Worm (Caenorhabditis elegans) whole organism, young adult: Measurements from ENCODE around the gene ZC477.2.

ENCODE experiments used
- B0035.1 ChIP-seq: sonication (generic microtip); optimal IDR thresholded peaks from 2 replicates; lab custom pipeline; 2016; ENCODE audit warnings: missing genetic modification characterization, mild to moderate bottlenecking, missing compliant biosample characterization, missing genotype, missing genetic modification reagents
- B0336.3 ChIP-seq: fragments of 200-800 bp; sonication (Bioruptor generic); IDR thresholded peaks from 2 replicates; pipeline ENCODE4 v1.3.6; 2022; ENCODE audit warnings: missing genetic modification characterization, missing compliant biosample characterization
- F22D6.2 ChIP-seq: sonication (generic microtip); optimal IDR thresholded peaks from 2 replicates; lab custom pipeline; 2016; ENCODE audit warnings: mild to moderate bottlenecking, missing genetic modification characterization, missing compliant biosample characterization
- F23B12.7 ChIP-seq: sonication (generic microtip); optimal IDR thresholded peaks from 2 replicates; lab custom pipeline; 2017; ENCODE audit warnings: missing genetic modification characterization, mild to moderate bottlenecking, missing compliant biosample characterization, antibody characterized with exemption, moderate library complexity; ENCODE audit not compliant: insufficient read depth
- F57C9.4 ChIP-seq: sonication (generic microtip); optimal IDR thresholded peaks from 2 replicates; lab custom pipeline; 2017; ENCODE audit warnings: mild to moderate bottlenecking, missing genetic modification characterization, missing compliant biosample characterization
- K11D2.4 ChIP-seq: fragments of 200-800 bp; sonication (Bioruptor generic); IDR thresholded peaks from 2 replicates; pipeline ENCODE4 v1.3.6; 2022; ENCODE audit warnings: missing genetic modification reagents, missing genetic modification characterization, missing compliant biosample characterization
- Y53G8AR.9 ChIP-seq: fragments of 200-800 bp; sonication (Bioruptor generic); conservative IDR thresholded peaks from 2 replicates; pipeline ENCODE4 v1.3.6; 2022; ENCODE audit warnings: missing genetic modification reagents, missing genetic modification characterization, missing compliant biosample characterization
- ZK185.1 ChIP-seq: sonication (generic microtip); optimal IDR thresholded peaks from 2 replicates; lab custom pipeline; 2016; ENCODE audit warnings: mild to moderate bottlenecking, missing genetic modification characterization, missing compliant biosample characterization; ENCODE audit not compliant: poor library complexity, severe bottlenecking
- aptf-3 ChIP-seq: fragments of 200-800 bp; sonication (Bioruptor generic); IDR thresholded peaks from 2 replicates; pipeline ENCODE4 v1.3.6; 2022; ENCODE audit warnings: missing genetic modification characterization, missing compliant biosample characterization
- atf-7 ChIP-seq: sonication (generic microtip); optimal IDR thresholded peaks from 2 replicates; lab custom pipeline; 2017; ENCODE audit warnings: mild to moderate bottlenecking, missing genetic modification characterization, missing compliant biosample characterization
- athp-1 ChIP-seq: sonication (generic microtip); optimal IDR thresholded peaks from 2 replicates; lab custom pipeline; 2017; ENCODE audit warnings: mild to moderate bottlenecking, missing genetic modification characterization, missing compliant biosample characterization
- attf-3 ChIP-seq: fragments of 200-800 bp; sonication (Bioruptor generic); conservative IDR thresholded peaks from 2 replicates; pipeline ENCODE4 v1.3.6; 2022; ENCODE audit warnings: missing genetic modification reagents, missing genetic modification characterization, missing compliant biosample characterization
- attf-5 ChIP-seq: fragments of 200-800 bp; sonication (Bioruptor generic); optimal IDR thresholded peaks from 2 replicates; lab custom pipeline; 2018; ENCODE audit warnings: mild to moderate bottlenecking, missing genetic modification characterization, missing compliant biosample characterization
- bed-1 ChIP-seq: fragments of 200-800 bp; sonication (Bioruptor generic); IDR thresholded peaks from 2 replicates; pipeline ENCODE4 v1.3.6; 2022; ENCODE audit warnings: missing genetic modification reagents, missing genetic modification characterization, missing compliant biosample characterization
- ceh-27 ChIP-seq: fragments of 200-800 bp; sonication (Bioruptor generic); optimal IDR thresholded peaks from 2 replicates; lab custom pipeline; 2018; ENCODE audit warnings: mild to moderate bottlenecking, missing genetic modification characterization, moderate library complexity, missing compliant biosample characterization
- ceh-40 ChIP-seq: fragments of 200-800 bp; sonication (Bioruptor generic); IDR thresholded peaks from 2 replicates; pipeline ENCODE4 v1.3.6; 2022; ENCODE audit warnings: missing genetic modification characterization, missing compliant biosample characterization
- ceh-91 ChIP-seq: fragments of 200-800 bp; sonication (Bioruptor generic); IDR thresholded peaks from 2 replicates; pipeline ENCODE4 v1.3.6; 2022; ENCODE audit warnings: missing genetic modification reagents, missing genetic modification characterization, missing compliant biosample characterization
- chd-7 ChIP-seq: sonication (generic microtip); optimal IDR thresholded peaks from 2 replicates; lab custom pipeline; 2016; ENCODE audit warnings: mild to moderate bottlenecking, missing genetic modification characterization, moderate library complexity, missing compliant biosample characterization
- dpff-1 ChIP-seq: sonication (generic microtip); optimal IDR thresholded peaks from 2 replicates; lab custom pipeline; 2017; ENCODE audit warnings: mild to moderate bottlenecking, missing genetic modification characterization, missing compliant biosample characterization
- dpl-1 ChIP-seq: fragments of 150-350 bp; optimal IDR thresholded peaks from 2 replicates; lab custom pipeline; 2014; ENCODE audit warnings: missing biosample characterization, missing genetic modification reagents, missing genetic modification characterization
- efl-1 ChIP-seq: fragments of 150-350 bp; optimal IDR thresholded peaks from 2 replicates; lab custom pipeline; 2014; ENCODE audit warnings: missing biosample characterization, missing genetic modification reagents, missing genetic modification characterization
- egl-18 ChIP-seq: fragments of 200-800 bp; sonication (Bioruptor generic); IDR thresholded peaks from 2 replicates; pipeline ENCODE4 v1.3.6; 2022; ENCODE audit warnings: missing genetic modification reagents, missing genetic modification characterization, missing compliant biosample characterization
- ekl-4 ChIP-seq: fragments of 200-800 bp; sonication (Bioruptor generic); IDR thresholded peaks from 2 replicates; pipeline ENCODE4 v1.3.6; 2022; ENCODE audit warnings: missing genetic modification reagents, missing genetic modification characterization, missing compliant biosample characterization
- fkh-3 ChIP-seq: sonication (generic microtip); optimal IDR thresholded peaks from 2 replicates; lab custom pipeline; 2016; ENCODE audit warnings: mild to moderate bottlenecking, missing genetic modification characterization, missing compliant biosample characterization
- gei-17 ChIP-seq: fragments of 200-800 bp; sonication (Bioruptor generic); optimal IDR thresholded peaks from 2 replicates; lab custom pipeline; 2018; ENCODE audit warnings: mild to moderate bottlenecking, missing genetic modification characterization, missing compliant biosample characterization
- hrde-1 ChIP-seq: sonication (generic microtip); optimal IDR thresholded peaks from 2 replicates; lab custom pipeline; 2016; ENCODE audit warnings: missing genetic modification characterization, mild to moderate bottlenecking, missing compliant biosample characterization, moderate library complexity, missing genotype, missing genetic modification reagents, borderline replicate concordance
- lag-1 ChIP-seq: fragments of 200-800 bp; sonication (Bioruptor generic); IDR thresholded peaks from 2 replicates; pipeline ENCODE4 v1.3.6; 2022; ENCODE audit warnings: missing genetic modification reagents, missing genetic modification characterization, missing compliant biosample characterization
- let-607 ChIP-seq, 2 experiments: fragments of 200-800 bp in 1 of 2; sonication (Bioruptor generic) in 1 of 2; sonication (generic microtip) in 1 of 2; optimal IDR thresholded peaks; 2 replicates each; lab custom pipeline; 2016 to 2018; ENCODE audit warnings: mild to moderate bottlenecking in 2 of 2, missing compliant biosample characterization in 2 of 2, missing genetic modification characterization in 2 of 2, moderate library complexity in 2 of 2, missing genotype in 1 of 2
- lin-26 ChIP-seq: fragments of 200-800 bp; sonication (Bioruptor generic); IDR thresholded peaks from 2 replicates; pipeline ENCODE4 v1.3.6; 2022; ENCODE audit warnings: missing genetic modification reagents, missing genetic modification characterization, missing compliant biosample characterization
- lin-40 ChIP-seq: sonication (generic microtip); optimal IDR thresholded peaks from 2 replicates; lab custom pipeline; 2016; ENCODE audit warnings: missing genetic modification characterization, mild to moderate bottlenecking, missing compliant biosample characterization, missing genotype, missing genetic modification reagents
- lin-54 ChIP-seq: fragments of 200-800 bp; sonication (Bioruptor generic); optimal IDR thresholded peaks from 2 replicates; lab custom pipeline; 2018; ENCODE audit warnings: mild to moderate bottlenecking, missing genetic modification characterization, missing compliant biosample characterization
- madf-10 ChIP-seq: sonication (generic microtip); optimal IDR thresholded peaks from 2 replicates; lab custom pipeline; 2016; ENCODE audit warnings: mild to moderate bottlenecking, missing genetic modification characterization, missing compliant biosample characterization
- madf-6 ChIP-seq: fragments of 200-800 bp; sonication (Bioruptor generic); IDR thresholded peaks from 2 replicates; pipeline ENCODE4 v1.3.6; 2022; ENCODE audit warnings: missing genetic modification reagents, missing genetic modification characterization, missing compliant biosample characterization
- mcd-1 ChIP-seq: fragments of 200-800 bp; sonication (Bioruptor generic); IDR thresholded peaks from 2 replicates; pipeline ENCODE4 v1.3.6; 2022; ENCODE audit warnings: missing genetic modification reagents, missing genetic modification characterization, missing compliant biosample characterization
- mes-4 ChIP-seq: sonication (generic microtip); optimal IDR thresholded peaks from 2 replicates; lab custom pipeline; 2016; ENCODE audit warnings: missing genotype, missing genetic modification characterization, missing compliant biosample characterization
- nfyb-1 ChIP-seq: fragments of 200-800 bp; sonication (Bioruptor generic); IDR thresholded peaks from 2 replicates; pipeline ENCODE4 v1.3.6; 2022; ENCODE audit warnings: missing genetic modification reagents, missing genetic modification characterization, missing compliant biosample characterization
- nhr-90 ChIP-seq: sonication (generic microtip); optimal IDR thresholded peaks from 2 replicates; lab custom pipeline; 2016; ENCODE audit warnings: missing genotype, mild to moderate bottlenecking, missing genetic modification characterization, missing compliant biosample characterization
- pbrm-1 ChIP-seq: fragments of 200-800 bp; sonication (Bioruptor generic); IDR thresholded peaks from 2 replicates; pipeline ENCODE4 v1.3.6; 2022; ENCODE audit warnings: missing genetic modification reagents, missing genetic modification characterization, missing compliant biosample characterization
- pha-4 ChIP-seq: fragments of 150-350 bp; sonication (generic microtip); optimal IDR thresholded peaks from 2 replicates; lab custom pipeline; 2014; ENCODE audit warnings: missing biosample characterization, missing genetic modification reagents, missing genetic modification characterization
- sdz-38 ChIP-seq: sonication (generic microtip); optimal IDR thresholded peaks from 2 replicates; lab custom pipeline; 2016; ENCODE audit warnings: missing genotype, missing genetic modification characterization, missing compliant biosample characterization
- snpc-3.4 ChIP-seq: sonication (generic microtip); optimal IDR thresholded peaks from 2 replicates; lab custom pipeline; 2017; ENCODE audit warnings: missing genetic modification characterization, mild to moderate bottlenecking, missing compliant biosample characterization, antibody characterized with exemption, moderate library complexity, missing genotype, missing genetic modification reagents
- somi-1 ChIP-seq: fragments of 200-800 bp; sonication (Bioruptor generic); optimal IDR thresholded peaks from 2 replicates; lab custom pipeline; 2018; ENCODE audit warnings: mild to moderate bottlenecking, missing genetic modification characterization, missing compliant biosample characterization
- tbp1 ChIP-seq: fragments of 200-800 bp; sonication (Bioruptor generic); optimal IDR thresholded peaks from 2 replicates; lab custom pipeline; 2018; ENCODE audit warnings: mild to moderate bottlenecking, missing genetic modification characterization, missing compliant biosample characterization
- tlf-1 ChIP-seq: fragments of 200-800 bp; sonication (Bioruptor generic); optimal IDR thresholded peaks from 2 replicates; lab custom pipeline; 2018; ENCODE audit warnings: mild to moderate bottlenecking, missing genetic modification characterization, missing compliant biosample characterization
- unc-130 ChIP-seq: sonication (generic microtip); optimal IDR thresholded peaks from 2 replicates; lab custom pipeline; 2016; ENCODE audit warnings: missing genetic modification reagents, missing genetic modification characterization, missing compliant biosample characterization
- zim-3 ChIP-seq: sonication (generic microtip); optimal IDR thresholded peaks from 2 replicates; lab custom pipeline; 2017; ENCODE audit warnings: mild to moderate bottlenecking, missing genetic modification characterization, moderate library complexity, missing compliant biosample characterization
- ztf-22 ChIP-seq: fragments of 200-800 bp; sonication (Bioruptor generic); optimal IDR thresholded peaks from 2 replicates; lab custom pipeline; 2018; ENCODE audit warnings: mild to moderate bottlenecking, missing genetic modification characterization, moderate library complexity, missing compliant biosample characterization
- ztf-28 ChIP-seq: fragments of 200-800 bp; sonication (Bioruptor generic); IDR thresholded peaks from 2 replicates; pipeline ENCODE4 v1.3.6; 2022; ENCODE audit warnings: missing genetic modification reagents, missing genetic modification characterization, missing compliant biosample characterization

Gene ZC477.2

DNA sequence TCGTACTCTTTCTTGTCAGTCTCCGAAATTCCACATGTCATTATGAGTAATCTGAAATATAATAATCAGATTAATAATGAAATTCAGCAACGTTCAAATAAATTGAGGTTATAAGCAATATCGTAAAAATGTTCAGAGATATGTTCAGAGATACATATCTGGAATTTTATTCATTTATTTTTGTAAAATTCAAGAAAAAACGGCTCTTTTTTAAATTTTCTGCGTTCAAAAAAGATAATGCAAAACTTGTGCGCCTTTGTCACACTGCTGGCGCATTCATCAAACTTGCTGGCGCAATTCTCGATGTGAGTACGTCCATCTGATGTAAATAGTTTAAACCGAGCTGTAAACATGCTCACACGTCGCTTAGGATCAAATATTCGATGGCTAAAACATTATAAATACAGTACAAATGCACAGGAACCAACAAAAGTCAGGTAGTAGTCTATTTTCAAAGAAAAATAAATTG, 4.7 kb upstream of the ZC477.2 start, which contains the start of the genes rde-8 and ZC477.3 (continued):
- TF ChIP-seq sdz-38 (no peak), K11D2.4 (GFP tag; lab: Robert Waterston, UW) (peak; percentile 27; the same call in 1 of the 2 replicates), madf-10 (tag; lab: Kevin White, UChicago) (no peak), tlf-1 (GFP tag; lab: Kevin White, UChicago) (peak; percentile 31), chd-7 (tag; lab: Kevin White, UChicago) (no peak), ZK185.1 (peak; percentile 31), Y53G8AR.9 (GFP tag; lab: Robert Waterston, UW) (0 out of 2 replicates have a peak, but pooled peaks have one; percentile 30), attf-5 (GFP tag; lab: Kevin White, UChicago) (no peak), B0035.1 (tag; lab: Kevin White, UChicago) (no peak), fkh-3 (tag; lab: Kevin White, UChicago) (no peak), lag-1 (GFP tag; lab: Robert Waterston, UW) (no peak), hrde-1 (tag; lab: Kevin White, UChicago) (no peak), unc-130 (GFP tag; lab: Kevin White, UChicago) (no peak), egl-18 (GFP tag; lab: Robert Waterston, UW) (no peak), tbp1 (GFP tag; lab: Kevin White, UChicago) (peak; percentile 26), pbrm-1 (0 out of 2 replicates have a peak, but pooled peaks have one; percentile 36), ceh-40 (GFP tag; lab: Robert Waterston, UW) (no peak), mcd-1 (GFP tag; lab: Robert Waterston, UW) (peak; percentile 79), dpff-1 (tag; lab: Kevin White, UChicago) (no peak), efl-1 (peak; percentile 12), B0336.3 (peak; percentile 54; the same call in 1 of the 2 replicates), dpl-1 (GFP tag; lab: Kevin White, UChicago) (peak; percentile 36), pha-4 (no peak), lin-54 (peak; percentile 74), zim-3 (tag; lab: Kevin White, UChicago) (no peak), mes-4 (tag; lab: Kevin White, UChicago) (no peak), lin-40 (tag; lab: Kevin White, UChicago) (peak; percentile 76), F23B12.7 (tag; lab: Kevin White, UChicago) (no peak), attf-3 (GFP tag; lab: Robert Waterston, UW) (peak; percentile 60; the same call in 1 of the 2 replicates), let-607 (tag; optimal IDR thresholded peaks at IDR 0.05; lab: Kevin White, UChicago) (no peak), F22D6.2 (tag; lab: Kevin White, UChicago) (no peak), madf-6 (GFP tag; lab: Robert Waterston, UW) (peak; percentile 52; the same call in 1 of the 2 replicates), nhr-90 (no peak), snpc-3.4 (tag; lab: Kevin White, UChicago) (peak; percentile 48), ceh-91 (GFP tag; lab: Robert Waterston, UW) (no peak), somi-1 (GFP tag; lab: Kevin White, UChicago) (no peak), athp-1 (tag; lab: Kevin White, UChicago) (no peak), bed-1 (GFP tag; lab: Robert Waterston, UW) (no peak), aptf-3 (GFP tag; lab: Robert Waterston, UW) (no peak), ekl-4 (GFP tag; lab: Robert Waterston, UW) (0 out of 2 replicates have a peak, but pooled peaks have one; percentile 8), gei-17 (GFP tag; lab: Kevin White, UChicago) (no peak), F57C9.4 (tag; lab: Kevin White, UChicago) (no peak), ztf-28 (GFP tag; lab: Robert Waterston, UW) (no peak), ztf-22 (GFP tag; lab: Kevin White, UChicago) (no peak), nfyb-1 (0 out of 2 replicates have a peak, but pooled peaks have one; percentile 29), ceh-27 (GFP tag; lab: Kevin White, UChicago) (no peak), atf-7 (tag; lab: Kevin White, UChicago) (no peak), lin-26 (GFP tag; lab: Robert Waterston, UW) (no peak)
